Fruit fly (Drosophila melanogaster) whole organism, embryonic: ENCODE measurements around the gene Antdh.

Experiments
- Aef1 ChIP-seq: fragments of 200-800 bp; sonication (Bioruptor generic); IDR thresholded peaks from 3 replicates; pipeline ENCODE4 v1.3.6; 2022; ENCODE audit warnings: missing biosample characterization, missing genetic modification characterization
- CG10267 ChIP-seq: fragments of 200-800 bp; sonication (Bioruptor generic); optimal IDR thresholded peaks from 2 replicates; lab custom pipeline; 2018; ENCODE audit warnings: missing biosample characterization, mild to moderate bottlenecking, missing genetic modification characterization, moderate library complexity
- CG16863 ChIP-seq: fragments of 200-800 bp; sonication (Bioruptor generic); optimal IDR thresholded peaks from 3 replicates; lab custom pipeline; 2016; ENCODE audit warnings: missing biosample characterization, missing genetic modification characterization
- CG17385 ChIP-seq: fragments of 200-800 bp; sonication (Bioruptor generic); optimal IDR thresholded peaks from 3 replicates; lab custom pipeline; 2018; ENCODE audit warnings: missing biosample characterization, mild to moderate bottlenecking, missing genetic modification characterization
- CG30020 ChIP-seq: fragments of 200-800 bp; optimal IDR thresholded peaks from 2 replicates; lab custom pipeline; 2019; ENCODE audit warnings: missing biosample characterization, mild to moderate bottlenecking, missing genetic modification characterization, moderate library complexity
- CG31365 ChIP-seq: fragments of 200-800 bp; sonication (Bioruptor generic); optimal IDR thresholded peaks from 2 replicates; lab custom pipeline; 2018; ENCODE audit warnings: missing biosample characterization, mild to moderate bottlenecking, missing genetic modification characterization
- CG32772 ChIP-seq: fragments of 200-800 bp; sonication (Bioruptor generic); IDR thresholded peaks from 2 replicates; pipeline ENCODE4 v1.3.6; 2022; ENCODE audit warnings: missing biosample characterization, missing genetic modification characterization
- CG4360 ChIP-seq: fragments of 200-800 bp; sonication (Bioruptor generic); IDR thresholded peaks from 2 replicates; pipeline ENCODE4 v1.3.6; 2022; ENCODE audit warnings: missing biosample characterization, missing genetic modification characterization
- CG4854 ChIP-seq: fragments of 200-800 bp; sonication (Bioruptor generic); optimal IDR thresholded peaks from 2 replicates; lab custom pipeline; 2016; ENCODE audit warnings: missing biosample characterization, missing genetic modification characterization, inconsistent platforms
- CG6683 ChIP-seq: fragments of 200-800 bp; sonication (Bioruptor generic); optimal IDR thresholded peaks from 2 replicates; lab custom pipeline; 2017; ENCODE audit warnings: missing biosample characterization, mild to moderate bottlenecking, missing genetic modification characterization, missing genetic modification reagents
- CG8290 ChIP-seq, 3 experiments: fragments of 200-800 bp; sonication (Bioruptor generic); optimal IDR thresholded peaks; 2 replicates each; lab custom pipeline; 2016 to 2019; ENCODE audit warnings: missing biosample characterization in 3 of 3, missing genetic modification characterization in 3 of 3, mild to moderate bottlenecking in 2 of 3, moderate library complexity in 1 of 3
- CG8478 ChIP-seq: fragments of >200 bp; optimal IDR thresholded peaks from 2 replicates; lab custom pipeline; 2018
- Camta ChIP-seq: fragments of 200-800 bp; sonication (Bioruptor generic); optimal IDR thresholded peaks from 2 replicates; lab custom pipeline; 2016; ENCODE audit warnings: missing biosample characterization, missing genetic modification characterization
- Dfd ChIP-seq, 2 experiments: fragments of >200 bp; optimal IDR thresholded peaks; 2 replicates each; lab custom pipeline; 2017; ENCODE audit warnings: missing biosample characterization in 2 of 2, missing genetic modification characterization in 2 of 2
- H2.0 ChIP-seq: fragments of 200-800 bp; sonication (Bioruptor generic); IDR thresholded peaks from 2 replicates; pipeline ENCODE4 v1.3.6; 2022; ENCODE audit warnings: missing biosample characterization, missing genetic modification characterization
- MBD-R2 ChIP-seq: fragments of 200-800 bp; sonication (Bioruptor generic); IDR thresholded peaks from 2 replicates; pipeline ENCODE4 v1.3.6; 2022; ENCODE audit warnings: missing biosample characterization, missing genetic modification characterization
- Med ChIP-seq: fragments of 200-800 bp; sonication (Bioruptor generic); peaks from one replicate; lab custom pipeline; 2016; ENCODE audit warnings: missing biosample characterization, missing genetic modification characterization, mild to moderate bottlenecking, inconsistent platforms, moderate library complexity
- Myb ChIP-seq: fragments of 200-800 bp; sonication (Bioruptor generic); optimal IDR thresholded peaks from 2 replicates; lab custom pipeline; 2016; ENCODE audit warnings: missing biosample characterization, missing genetic modification characterization
- Rfx ChIP-seq: fragments of 200-800 bp; sonication (Bioruptor generic); IDR thresholded peaks from 2 replicates; pipeline ENCODE4 v1.3.6; 2022; ENCODE audit warnings: missing biosample characterization, missing genetic modification characterization
- YL-1 ChIP-seq: fragments of 200-800 bp; sonication (Bioruptor generic); optimal IDR thresholded peaks from 3 replicates; lab custom pipeline; 2017; ENCODE audit warnings: missing biosample characterization, mild to moderate bottlenecking, missing genetic modification characterization
- az2 ChIP-seq: fragments of 200-800 bp; sonication (Bioruptor generic); optimal IDR thresholded peaks from 3 replicates; lab custom pipeline; 2016; ENCODE audit warnings: missing biosample characterization, missing genetic modification characterization
- chif ChIP-seq, 2 experiments: fragments of 200-800 bp; sonication (Bioruptor generic); optimal IDR thresholded peaks; 3 replicates each; lab custom pipeline; 2016; ENCODE audit warnings: missing biosample characterization in 2 of 2, missing genetic modification characterization in 2 of 2
- dm ChIP-seq: fragments of 200-800 bp; sonication (Bioruptor generic); optimal IDR thresholded peaks from 3 replicates; lab custom pipeline; 2016; ENCODE audit warnings: missing biosample characterization, missing genetic modification characterization
- dysf ChIP-seq: fragments of 200-800 bp; sonication (Bioruptor generic); IDR thresholded peaks from 3 replicates; pipeline ENCODE4 v1.3.6; 2022; ENCODE audit warnings: missing biosample characterization, missing genetic modification characterization
- ftz-f1 ChIP-seq: fragments of 200-800 bp; sonication (Bioruptor generic); optimal IDR thresholded peaks from 2 replicates; lab custom pipeline; 2016; ENCODE audit warnings: missing biosample characterization, missing genetic modification characterization
- jumu ChIP-seq: fragments of 200-800 bp; sonication (Bioruptor generic); optimal IDR thresholded peaks from 3 replicates; lab custom pipeline; 2016; ENCODE audit warnings: missing biosample characterization, missing genetic modification characterization
- kah ChIP-seq: fragments of 200-800 bp; sonication (Bioruptor generic); optimal IDR thresholded peaks from 2 replicates; lab custom pipeline; 2018; ENCODE audit warnings: missing biosample characterization, mild to moderate bottlenecking, missing genetic modification characterization
- lbe ChIP-seq: fragments of 200-800 bp; sonication (Bioruptor generic); optimal IDR thresholded peaks from 2 replicates; lab custom pipeline; 2016; ENCODE audit warnings: missing biosample characterization, mild to moderate bottlenecking, missing genetic modification characterization
- lilli ChIP-seq: fragments of 200-800 bp; sonication (Bioruptor generic); optimal IDR thresholded peaks from 3 replicates; lab custom pipeline; 2016; ENCODE audit warnings: missing biosample characterization, missing genetic modification characterization
- nerfin-1 ChIP-seq: fragments of 200-800 bp; sonication (Bioruptor generic); optimal IDR thresholded peaks from 3 replicates; lab custom pipeline; 2019; ENCODE audit warnings: missing biosample characterization, mild to moderate bottlenecking, missing genetic modification characterization, moderate library complexity
- nmo ChIP-seq: fragments of 200-800 bp; sonication (Bioruptor generic); optimal IDR thresholded peaks from 2 replicates; lab custom pipeline; 2018; ENCODE audit warnings: missing biosample characterization, mild to moderate bottlenecking, missing genetic modification characterization, moderate library complexity
- pan ChIP-seq, 4 experiments: fragments of >200 bp in 3 of 4; fragments of 200-800 bp in 1 of 4; sonication (Bioruptor generic) in 1 of 4; optimal IDR thresholded peaks in 3 of 4; IDR thresholded peaks in 1 of 4; 2 replicates each; pipeline versions ENCODE4 v1.3.6 to Lab custom; 2017 to 2022; ENCODE audit warnings: missing biosample characterization in 2 of 4, missing genetic modification characterization in 2 of 4, mixed read lengths in 1 of 4
- phol ChIP-seq: fragments of 200-800 bp; sonication (Bioruptor generic); optimal IDR thresholded peaks from 3 replicates; lab custom pipeline; 2018; ENCODE audit warnings: missing biosample characterization, mild to moderate bottlenecking, missing genetic modification characterization, moderate library complexity
- sens ChIP-seq: fragments of 200-800 bp; sonication (Bioruptor generic); peaks from one replicate; lab custom pipeline; 2016; ENCODE audit warnings: missing biosample characterization, missing genetic modification characterization
- sob ChIP-seq: fragments of 200-800 bp; sonication (Bioruptor generic); IDR thresholded peaks from 2 replicates; pipeline ENCODE4 v1.3.6; 2022; ENCODE audit warnings: missing biosample characterization, missing genetic modification characterization
- sqz ChIP-seq: fragments of 200-800 bp; sonication (Bioruptor generic); optimal IDR thresholded peaks from 3 replicates; lab custom pipeline; 2018; ENCODE audit warnings: missing biosample characterization, mild to moderate bottlenecking, missing genetic modification characterization
- tll ChIP-seq, 2 experiments: fragments of 200-800 bp in 1 of 2; fragments of >200 bp in 1 of 2; sonication (Bioruptor generic) in 1 of 2; optimal IDR thresholded peaks; 2 replicates each; lab custom pipeline; 2017 to 2019; ENCODE audit warnings: missing biosample characterization in 2 of 2, missing genetic modification characterization in 2 of 2, mild to moderate bottlenecking in 1 of 2, moderate library complexity in 1 of 2
- trh ChIP-seq: fragments of 200-800 bp; sonication (Bioruptor generic); optimal IDR thresholded peaks from 2 replicates; lab custom pipeline; 2016; ENCODE audit warnings: missing biosample characterization, missing genetic modification characterization
- vvl ChIP-seq: fragments of 200-800 bp; sonication (Bioruptor generic); IDR thresholded peaks from 2 replicates; pipeline ENCODE4 v1.3.6; 2022; ENCODE audit warnings: missing biosample characterization, missing genetic modification characterization

Gene Antdh

DNA sequence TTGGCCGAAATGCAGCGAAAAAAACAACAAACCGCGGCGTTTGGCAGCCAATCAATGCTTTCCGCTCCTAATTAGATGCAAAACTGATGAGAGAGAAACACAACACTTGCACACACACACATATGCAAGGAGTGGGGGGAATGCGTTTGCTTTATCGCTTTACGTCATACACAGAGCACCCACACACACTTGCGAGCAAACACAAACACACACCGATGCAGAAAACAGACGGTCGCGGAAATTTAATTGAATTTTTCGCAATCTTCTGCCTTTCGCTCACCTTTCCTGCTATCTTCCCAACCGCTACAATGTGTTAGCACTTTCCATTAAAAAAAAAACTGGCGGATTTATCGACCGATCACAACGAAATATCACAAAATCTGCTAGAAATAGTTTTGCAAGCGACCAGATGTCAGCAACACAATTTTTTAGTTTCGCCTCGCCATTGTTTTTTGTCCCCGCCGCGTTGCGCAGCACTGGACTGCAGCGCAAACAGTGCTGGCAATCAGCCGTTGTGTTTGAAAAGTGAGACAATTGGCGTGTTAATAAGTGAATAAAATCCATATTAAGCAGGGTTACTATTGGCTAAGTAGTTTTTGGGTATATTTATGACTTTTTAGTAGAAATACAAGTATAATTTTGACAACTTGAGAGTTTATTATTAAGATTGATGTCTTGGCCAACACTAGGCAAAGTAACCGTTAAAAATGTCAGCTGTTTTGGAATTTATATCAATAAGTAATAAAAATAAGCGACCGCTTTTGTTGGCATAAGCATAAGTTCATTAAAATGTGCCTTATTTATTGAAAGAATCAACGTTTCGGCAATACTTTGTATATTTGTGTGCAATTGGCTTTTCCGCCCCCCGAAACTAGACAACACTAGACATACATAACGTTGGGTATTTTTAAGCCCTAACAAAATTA lies 32.0 kb downstream of the Antdh start, which contains the start of gene Klp10A (continued):
- TF ChIP-seq Rfx (GFP tag; lab: Robert Waterston, UW) (peak; percentile 44; the same call in 1 of the 2 replicates), chif (GFP tag; optimal IDR thresholded peaks at IDR 0.05; lab: Kevin White, UChicago) (no peak), az2 (no peak), kah (GFP tag; lab: Kevin White, UChicago) (no peak), vvl (peak; percentile 9; the same call in 1 of the 2 replicates), Camta (no peak), lilli (GFP tag; lab: Kevin White, UChicago) (peak; percentile 28), sob (GFP tag; lab: Robert Waterston, UW) (peak; percentile 43; the same call in 1 of the 2 replicates), nerfin-1 (tag; lab: Kevin White, UChicago) (peak; percentile 87), lbe (GFP tag; lab: Kevin White, UChicago) (peak; percentile 48), CG4854 (peak; percentile 1)

dm6 chrX:11135840-11136586 lies 32.8 kb downstream of the Antdh start:
- TF ChIP-seq dysf (GFP tag; lab: Robert Waterston, UW) (0 out of 3 replicates have a peak, but pooled peaks have one; percentile 11), nerfin-1 (tag; lab: Kevin White, UChicago) (peak; percentile 95), trh (no peak), CG32772 (peak; percentile 81), CG4360 (GFP tag; lab: Robert Waterston, UW) (peak; percentile 80), nmo (GFP tag; lab: Kevin White, UChicago) (peak; percentile 38), Myb (GFP tag; lab: Kevin White, UChicago) (peak; percentile 73), phol (tag; lab: Kevin White, UChicago) (peak; percentile 18), sqz (peak; percentile 92), CG17385 (GFP tag; lab: Kevin White, UChicago) (no peak), CG31365 (tag; lab: Kevin White, UChicago) (peak; percentile 93), CG16863 (GFP tag; lab: Kevin White, UChicago) (peak; percentile 10), jumu (GFP tag; lab: Kevin White, UChicago) (peak; percentile 23), dm (no peak), MBD-R2 (GFP tag; lab: Robert Waterston, UW) (peak; percentile 26; the same call in 1 of the 2 replicates), CG8478 (lab: Kevin White, UChicago) (peak; percentile 89), sens (GFP tag; lab: Kevin White, UChicago) (peak; percentile 66), CG30020 (tag; lab: Kevin White, UChicago) (peak; percentile 3), Dfd (GFP tag; optimal IDR thresholded peaks at IDR 0.05; lab: Kevin White, UChicago) (peak in 1 of 2 experiments; percentile 54), pan (optimal IDR thresholded peaks at IDR 0.05; lab: Kevin White, UChicago) (no peak), pan (GFP tag; optimal IDR thresholded peaks at IDR 0.05 in 1 of 2, IDR thresholded peaks at IDR 0.05 in 1 of 2) (no peak), YL-1 (GFP tag; lab: Kevin White, UChicago) (peak; percentile 22), CG10267 (tag; lab: Kevin White, UChicago) (peak; percentile 41), Aef1 (peak; percentile 31; the same call in 2 of the 3 replicates), CG6683 (GFP tag; lab: Kevin White, UChicago) (no peak), CG8290 (GFP tag; optimal IDR thresholded peaks at IDR 0.05; lab: Kevin White, UChicago) (peak; percentile 16), CG8290 (tag; optimal IDR thresholded peaks at IDR 0.05; lab: Kevin White, UChicago) (no peak), tll (GFP tag; optimal IDR thresholded peaks at IDR 0.05; lab: Kevin White, UChicago) (no peak), ftz-f1 (peak; percentile 85), H2.0 (0 out of 2 replicates have a peak, but pooled peaks have one; percentile 12), Med (GFP tag; lab: Kevin White, UChicago) (peak; percentile 68)
